Worm (Caenorhabditis elegans) whole organism, L4 larva: Measurements from ENCODE around the gene F34D10.4.

ENCODE experiments used
- ama-1 ChIP-seq: fragments of 150-350 bp; optimal IDR thresholded peaks from 2 replicates; lab custom pipeline; 2014; ENCODE audit warnings: inconsistent platforms, mixed read lengths
- arid-1 ChIP-seq: fragments of 200-800 bp; sonication (Bioruptor generic); conservative IDR thresholded peaks from 2 replicates; pipeline ENCODE4 v1.3.6; 2022; ENCODE audit warnings: missing genetic modification reagents, missing genetic modification characterization, missing compliant biosample characterization
- ceh-20 ChIP-seq: fragments of 200-800 bp; sonication (Bioruptor generic); IDR thresholded peaks from 2 replicates; pipeline ENCODE4 v1.3.6; 2022; ENCODE audit warnings: missing genetic modification reagents, missing genetic modification characterization, missing compliant biosample characterization
- ctbp-1 ChIP-seq: fragments of 200-800 bp; sonication (Bioruptor generic); IDR thresholded peaks from 2 replicates; pipeline ENCODE4 v1.3.6; 2022; ENCODE audit warnings: missing genetic modification reagents, missing genetic modification characterization, missing compliant biosample characterization
- dpl-1 ChIP-seq: fragments of 150-350 bp; optimal IDR thresholded peaks from 2 replicates; lab custom pipeline; 2014; ENCODE audit warnings: missing biosample characterization, missing genetic modification reagents, missing genetic modification characterization
- dve-1 ChIP-seq: sonication (generic microtip); optimal IDR thresholded peaks from 2 replicates; lab custom pipeline; 2017; ENCODE audit warnings: antibody characterized with exemption, mild to moderate bottlenecking, missing genetic modification characterization, missing compliant biosample characterization; ENCODE audit not compliant: insufficient read depth
- egl-43 ChIP-seq: fragments of 200-800 bp; sonication (Bioruptor generic); IDR thresholded peaks from 2 replicates; pipeline ENCODE4 v1.3.6; 2022; ENCODE audit warnings: missing genetic modification reagents, missing genetic modification characterization, missing compliant biosample characterization
- lin-13 ChIP-seq: fragments of 150-350 bp; optimal IDR thresholded peaks from 2 replicates; lab custom pipeline; 2014; ENCODE audit warnings: missing biosample characterization, missing genetic modification reagents, missing genetic modification characterization
- mep-1 ChIP-seq: fragments of 150-350 bp; sonication (generic microtip); optimal IDR thresholded peaks from 3 replicates; lab custom pipeline; 2014; ENCODE audit warnings: missing biosample characterization, missing genetic modification characterization
- nhr-102 ChIP-seq: sonication (generic microtip); optimal IDR thresholded peaks from 2 replicates; lab custom pipeline; 2016; ENCODE audit warnings: mild to moderate bottlenecking, missing genetic modification characterization, moderate library complexity, missing compliant biosample characterization
- nhr-11 ChIP-seq: fragments of 150-350 bp; optimal IDR thresholded peaks from 2 replicates; lab custom pipeline; 2014; ENCODE audit warnings: missing biosample characterization, missing genetic modification characterization
- nhr-76 ChIP-seq: fragments of 150-350 bp; optimal IDR thresholded peaks from 2 replicates; lab custom pipeline; 2014; ENCODE audit warnings: missing biosample characterization, missing genetic modification characterization
- set-16 ChIP-seq: fragments of 200-800 bp; sonication (Bioruptor generic); IDR thresholded peaks from 2 replicates; pipeline ENCODE4 v1.3.6; 2022; ENCODE audit warnings: missing genetic modification reagents, missing genetic modification characterization, missing compliant biosample characterization
- ztf-11 ChIP-seq: fragments of 150-350 bp; optimal IDR thresholded peaks from 2 replicates; lab custom pipeline; 2014; ENCODE audit warnings: missing biosample characterization, missing genetic modification characterization

DNA sequence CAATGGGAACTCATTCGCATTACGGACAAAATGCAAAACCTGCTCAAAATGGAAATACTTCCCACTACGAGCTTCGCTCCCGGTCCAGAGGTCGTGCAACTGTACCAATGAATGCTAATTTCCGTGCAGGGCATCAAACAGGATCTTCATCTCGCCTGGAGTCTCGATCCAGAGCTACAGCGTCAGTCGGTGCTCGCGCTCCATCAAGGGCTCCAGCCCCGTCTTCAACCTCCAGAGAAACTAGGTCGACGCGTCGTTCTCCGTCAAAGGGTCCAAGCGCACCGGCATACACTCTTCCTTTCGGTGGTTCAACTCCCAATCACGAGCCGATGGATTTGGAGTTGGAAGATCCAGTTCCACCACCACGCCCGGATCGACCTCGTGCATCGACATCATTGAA is 1.3 kb downstream of the F34D10.4 start:
- TF ChIP-seq mep-1 (tag; lab: Kevin White, UChicago), result no peak
- no peak for TF ChIP-seq ama-1
- no peak for TF ChIP-seq arid-1
- TF ChIP-seq ctbp-1 (GFP tag; lab: Robert Waterston, UW), result no peak
- no peak for TF ChIP-seq lin-13 (GFP tag; lab: Kevin White, UChicago)
- no peak for TF ChIP-seq dpl-1 (GFP tag; lab: Kevin White, UChicago)
- no peak for TF ChIP-seq nhr-102 (tag; lab: Kevin White, UChicago)
- no peak for TF ChIP-seq ceh-20 (GFP tag; lab: Robert Waterston, UW)
- no peak for TF ChIP-seq nhr-11 (tag; lab: Kevin White, UChicago)
- TF ChIP-seq egl-43 (GFP tag; lab: Robert Waterston, UW), result no peak
- no peak for TF ChIP-seq dve-1 (tag; lab: Kevin White, UChicago)
- TF ChIP-seq ztf-11 (tag; lab: Kevin White, UChicago), result no peak
- peak; percentile 65 for TF ChIP-seq set-16 (GFP tag; lab: Robert Waterston, UW)
- no peak for TF ChIP-seq nhr-76 (tag; lab: Kevin White, UChicago)
